Worm (Caenorhabditis elegans) whole organism, mixed stage, embryonic: ENCODE measurements around the gene srd-70.

ENCODE experiments used
- M03D4.4 ChIP-seq: sonication (generic microtip); optimal IDR thresholded peaks from 2 replicates; lab custom pipeline; 2017; ENCODE audit warnings: mild to moderate bottlenecking, missing genetic modification characterization, missing compliant biosample characterization
- bed-3 ChIP-seq: fragments of 200-800 bp; sonication (Bioruptor generic); optimal IDR thresholded peaks from 3 replicates; lab custom pipeline; 2018; ENCODE audit warnings: mild to moderate bottlenecking, missing genetic modification characterization, moderate library complexity, missing compliant biosample characterization
- blmp-1 ChIP-seq: fragments of 150-350 bp; optimal IDR thresholded peaks from 2 replicates; lab custom pipeline; 2014; ENCODE audit warnings: missing biosample characterization, missing genetic modification characterization
- ceh-39 ChIP-seq: fragments of 150-350 bp; optimal IDR thresholded peaks from 2 replicates; lab custom pipeline; 2014; ENCODE audit warnings: missing biosample characterization, missing genetic modification characterization
- ceh-43 ChIP-seq: fragments of 200-800 bp; sonication (Bioruptor generic); optimal IDR thresholded peaks from 2 replicates; lab custom pipeline; 2018; ENCODE audit warnings: mild to moderate bottlenecking, missing genetic modification characterization, moderate library complexity, missing compliant biosample characterization
- ces-1 ChIP-seq: fragments of 150-350 bp; optimal IDR thresholded peaks from 2 replicates; lab custom pipeline; 2014; ENCODE audit warnings: missing biosample characterization, missing genetic modification reagents, missing genetic modification characterization
- cnd-1 ChIP-seq: fragments of 200-800 bp; sonication (Bioruptor generic); optimal IDR thresholded peaks from 2 replicates; lab custom pipeline; 2018; ENCODE audit warnings: mild to moderate bottlenecking, missing genetic modification characterization, missing compliant biosample characterization
- drap-1 ChIP-seq: fragments of 200-800 bp; sonication (Bioruptor generic); optimal IDR thresholded peaks from 3 replicates; lab custom pipeline; 2018; ENCODE audit warnings: mild to moderate bottlenecking, missing genetic modification characterization, missing compliant biosample characterization
- elt-1 ChIP-seq: sonication (generic microtip); optimal IDR thresholded peaks from 2 replicates; lab custom pipeline; 2017; ENCODE audit warnings: missing genetic modification characterization, mild to moderate bottlenecking, missing compliant biosample characterization, antibody characterized with exemption, moderate library complexity, borderline replicate concordance; ENCODE audit not compliant: insufficient read depth
- elt-3 ChIP-seq: fragments of 150-350 bp; optimal IDR thresholded peaks from 2 replicates; lab custom pipeline; 2014; ENCODE audit warnings: missing biosample characterization, missing genetic modification characterization
- flh-1 ChIP-seq: fragments of 200-800 bp; sonication (Bioruptor generic); optimal IDR thresholded peaks from 2 replicates; lab custom pipeline; 2018; ENCODE audit warnings: mild to moderate bottlenecking, missing genetic modification characterization, moderate library complexity, missing compliant biosample characterization
- ham-2 ChIP-seq: fragments of 200-800 bp; sonication (Bioruptor generic); optimal IDR thresholded peaks from 2 replicates; lab custom pipeline; 2018; ENCODE audit warnings: mild to moderate bottlenecking, missing genetic modification characterization, missing compliant biosample characterization
- hlh-1 ChIP-seq: fragments of 150-350 bp; optimal IDR thresholded peaks from 2 replicates; lab custom pipeline; 2014; ENCODE audit warnings: missing biosample characterization, missing genetic modification reagents, missing genetic modification characterization
- lin-13 ChIP-seq: fragments of 150-350 bp; optimal IDR thresholded peaks from 2 replicates; lab custom pipeline; 2014; ENCODE audit warnings: missing biosample characterization, missing genetic modification characterization
- lin-32 ChIP-seq: fragments of 200-800 bp; sonication (Bioruptor generic); optimal IDR thresholded peaks from 2 replicates; lab custom pipeline; 2018; ENCODE audit warnings: mild to moderate bottlenecking, missing genetic modification characterization, missing compliant biosample characterization
- lsy-2 ChIP-seq: fragments of 150-350 bp; optimal IDR thresholded peaks from 2 replicates; lab custom pipeline; 2014; ENCODE audit warnings: missing biosample characterization, missing genetic modification characterization
- mep-1 ChIP-seq: fragments of 150-350 bp; optimal IDR thresholded peaks from 2 replicates; lab custom pipeline; 2017; ENCODE audit warnings: missing biosample characterization, missing genetic modification reagents, missing genetic modification characterization, inconsistent platforms
- mls-2 ChIP-seq: sonication (generic microtip); optimal IDR thresholded peaks from 2 replicates; lab custom pipeline; 2016; ENCODE audit warnings: mild to moderate bottlenecking, missing genetic modification characterization, moderate library complexity, missing compliant biosample characterization
- nhr-12 ChIP-seq: fragments of 150-350 bp; optimal IDR thresholded peaks from 2 replicates; lab custom pipeline; 2014; ENCODE audit warnings: missing biosample characterization, missing genetic modification characterization
- nhr-2 ChIP-seq: fragments of 150-350 bp; optimal IDR thresholded peaks from 2 replicates; lab custom pipeline; 2014; ENCODE audit warnings: missing biosample characterization, missing genetic modification characterization
- nhr-28 ChIP-seq: fragments of 150-350 bp; optimal IDR thresholded peaks from 2 replicates; lab custom pipeline; 2014; ENCODE audit warnings: missing biosample characterization, missing genetic modification characterization
- pha-4 ChIP-seq: fragments of 150-350 bp; optimal IDR thresholded peaks from 2 replicates; lab custom pipeline; 2018; ENCODE audit warnings: missing biosample characterization, missing genetic modification reagents, missing genetic modification characterization
- sem-2 ChIP-seq: fragments of 200-800 bp; sonication (Bioruptor generic); optimal IDR thresholded peaks from 2 replicates; lab custom pipeline; 2018; ENCODE audit warnings: mild to moderate bottlenecking, missing genetic modification characterization, missing compliant biosample characterization
- snpc-4 ChIP-seq: fragments of 150-350 bp; optimal IDR thresholded peaks from 2 replicates; lab custom pipeline; 2014; ENCODE audit warnings: missing biosample characterization, missing genetic modification characterization
- sptf-1 ChIP-seq: sonication (generic microtip); optimal IDR thresholded peaks from 2 replicates; lab custom pipeline; 2017; ENCODE audit warnings: mild to moderate bottlenecking, missing genetic modification characterization, moderate library complexity, missing compliant biosample characterization
- tbx-8 ChIP-seq: fragments of 200-800 bp; sonication (Bioruptor generic); optimal IDR thresholded peaks from 2 replicates; lab custom pipeline; 2018; ENCODE audit warnings: mild to moderate bottlenecking, missing genetic modification characterization, moderate library complexity, missing compliant biosample characterization
- unc-120 ChIP-seq: sonication (generic microtip); optimal IDR thresholded peaks from 2 replicates; lab custom pipeline; 2017; ENCODE audit warnings: missing genetic modification characterization, missing compliant biosample characterization; ENCODE audit not compliant: poor library complexity, severe bottlenecking
- unc-39 ChIP-seq: fragments of 150-350 bp; optimal IDR thresholded peaks from 2 replicates; lab custom pipeline; 2014; ENCODE audit warnings: missing biosample characterization, missing genetic modification characterization
- unc-62 ChIP-seq: fragments of 150-350 bp; optimal IDR thresholded peaks from 2 replicates; lab custom pipeline; 2014; ENCODE audit warnings: missing biosample characterization, missing genetic modification reagents, missing genetic modification characterization
- zip-8 ChIP-seq: fragments of 150-350 bp; optimal IDR thresholded peaks from 2 replicates; lab custom pipeline; 2014; ENCODE audit warnings: missing biosample characterization, missing genetic modification characterization
- ztf-11 ChIP-seq: fragments of 150-350 bp; optimal IDR thresholded peaks from 2 replicates; lab custom pipeline; 2014; ENCODE audit warnings: missing biosample characterization, missing genetic modification characterization

srd-70 gene

ce11 chrV:20489102-20489501 is 35.2 kb downstream of the srd-70 start, which contains the start of gene srbc-78:
Gene srbc-78, minus strand, starts transcription at chrV:20489202.
- TF ChIP-seq bed-3 (GFP tag; lab: Kevin White, UChicago) (no peak), sem-2 (GFP tag; lab: Kevin White, UChicago) (no peak), nhr-12 (no peak), nhr-2 (tag; lab: Kevin White, UChicago) (no peak), mls-2 (tag; lab: Kevin White, UChicago) (no peak), elt-1 (tag; lab: Kevin White, UChicago) (no peak), cnd-1 (tag; lab: Kevin White, UChicago) (no peak), unc-62 (no peak), pha-4 (tag; lab: Kevin White, UChicago) (no peak), tbx-8 (GFP tag; lab: Kevin White, UChicago) (no peak), snpc-4 (no peak), lin-32 (GFP tag; lab: Kevin White, UChicago) (no peak), M03D4.4 (tag; lab: Kevin White, UChicago) (no peak), ham-2 (GFP tag; lab: Kevin White, UChicago) (no peak), ceh-43 (GFP tag; lab: Kevin White, UChicago) (no peak)

- no peak for TF ChIP-seq ztf-11 (tag; lab: Kevin White, UChicago)
- TF ChIP-seq ceh-43 (GFP tag; lab: Kevin White, UChicago) = no peak
- no peak for TF ChIP-seq zip-8 (tag; lab: Kevin White, UChicago)
- no peak for TF ChIP-seq blmp-1 (tag; lab: Kevin White, UChicago)
- no peak for TF ChIP-seq flh-1 (GFP tag; lab: Kevin White, UChicago)
- no peak for TF ChIP-seq bed-3 (GFP tag; lab: Kevin White, UChicago)
- no peak for TF ChIP-seq tbx-8 (GFP tag; lab: Kevin White, UChicago)
Measured at ce11 chrV:20492385-20492784, 38.5 kb downstream of the srd-70 start, which contains the start of gene srbc-79. Gene srbc-79, minus strand, starts transcription at chrV:20492485.

- TF ChIP-seq drap-1 (no peak), ces-1 (GFP tag; lab: Kevin White, UChicago) (peak; percentile 22), mep-1 (tag; lab: Kevin White, UChicago) (peak; percentile 16)
Measured at ce11 chrV:20493271-20494231, 39.6 kb downstream of the srd-70 start, which contains the start of gene B0250.5. Gene B0250.5, plus strand, starts transcription at chrV:20493924.

- TF ChIP-seq bed-3 (GFP tag; lab: Kevin White, UChicago) (no peak), snpc-4 (no peak), lsy-2 (tag; lab: Kevin White, UChicago) (no peak), ztf-11 (tag; lab: Kevin White, UChicago) (no peak), sptf-1 (tag; lab: Kevin White, UChicago) (no peak), flh-1 (GFP tag; lab: Kevin White, UChicago) (no peak), nhr-2 (tag; lab: Kevin White, UChicago) (no peak), drap-1 (no peak), nhr-28 (tag; lab: Kevin White, UChicago) (no peak), tbx-8 (GFP tag; lab: Kevin White, UChicago) (no peak), lin-32 (GFP tag; lab: Kevin White, UChicago) (no peak), lin-13 (tag; lab: Kevin White, UChicago) (no peak), ceh-39 (tag; lab: Kevin White, UChicago) (no peak), elt-3 (tag; lab: Kevin White, UChicago) (no peak)
Measured at ce11 chrV:20497537-20497936, 43.6 kb downstream of the srd-70 start.

ce11 chrV:20498980-20499379 is 45.1 kb downstream of the srd-70 start, which contains the start of gene dct-16:
Gene dct-16, minus strand, starts transcription at chrV:20499057.
- TF ChIP-seq mep-1 (tag; lab: Kevin White, UChicago) (no peak), lin-32 (GFP tag; lab: Kevin White, UChicago) (no peak), unc-62 (no peak), pha-4 (tag; lab: Kevin White, UChicago) (no peak), unc-39 (tag; lab: Kevin White, UChicago) (no peak), tbx-8 (GFP tag; lab: Kevin White, UChicago) (no peak), bed-3 (GFP tag; lab: Kevin White, UChicago) (no peak), unc-120 (no peak), snpc-4 (no peak), sem-2 (GFP tag; lab: Kevin White, UChicago) (no peak), lsy-2 (tag; lab: Kevin White, UChicago) (no peak), hlh-1 (tag; lab: Kevin White, UChicago) (no peak), flh-1 (GFP tag; lab: Kevin White, UChicago) (no peak), zip-8 (tag; lab: Kevin White, UChicago) (no peak), blmp-1 (tag; lab: Kevin White, UChicago) (no peak), elt-3 (tag; lab: Kevin White, UChicago) (no peak), nhr-2 (tag; lab: Kevin White, UChicago) (no peak), ceh-39 (tag; lab: Kevin White, UChicago) (no peak)
